Worm (Caenorhabditis elegans) whole organism, L4 larva: ENCODE results near the gene irld-62.
"Not testable (repeated sequence)": the region's sequence is repeated elsewhere in the genome, so short reads cannot be mapped to it uniquely, and the experiment has no call there.

Experiments used
- F49E8.2 ChIP-seq: sonication (generic microtip); optimal IDR thresholded peaks from 2 replicates; lab custom pipeline; 2016; ENCODE audit warnings: missing compliant biosample characterization, mild to moderate bottlenecking, missing genetic modification characterization, borderline replicate concordance
- Y105C5A.15 ChIP-seq: fragments of 200-800 bp; sonication (Bioruptor generic); IDR thresholded peaks from 2 replicates; pipeline ENCODE4 v1.3.6; 2022; ENCODE audit warnings: missing genetic modification characterization, missing compliant biosample characterization
- Y48G9A.11 ChIP-seq: fragments of 200-800 bp; sonication (Bioruptor generic); IDR thresholded peaks from 2 replicates; pipeline ENCODE4 v1.3.6; 2022; ENCODE audit warnings: missing genetic modification reagents, missing genetic modification characterization, missing compliant biosample characterization
- Y75B8A.6 ChIP-seq: fragments of 200-800 bp; sonication (Bioruptor generic); IDR thresholded peaks from 2 replicates; pipeline ENCODE4 v1.3.6; 2022; ENCODE audit warnings: missing genetic modification reagents, missing genetic modification characterization, missing compliant biosample characterization
- aha-1 ChIP-seq: fragments of 150-350 bp; peaks from one replicate; lab custom pipeline; 2014; ENCODE audit warnings: missing biosample characterization, missing genetic modification characterization
- arid-1 ChIP-seq: fragments of 200-800 bp; sonication (Bioruptor generic); conservative IDR thresholded peaks from 2 replicates; pipeline ENCODE4 v1.3.6; 2022; ENCODE audit warnings: missing genetic modification reagents, missing genetic modification characterization, missing compliant biosample characterization
- ctbp-1 ChIP-seq: fragments of 200-800 bp; sonication (Bioruptor generic); IDR thresholded peaks from 2 replicates; pipeline ENCODE4 v1.3.6; 2022; ENCODE audit warnings: missing genetic modification reagents, missing genetic modification characterization, missing compliant biosample characterization
- daf-16 ChIP-seq, 3 experiments: sonication (generic microtip); optimal IDR thresholded peaks; 2 replicates each; lab custom pipeline; 2016 to 2017; ENCODE audit warnings: missing genetic modification characterization in 3 of 3, missing genetic modification reagents in 3 of 3, mild to moderate bottlenecking in 2 of 3, missing compliant biosample characterization in 2 of 3, missing biosample characterization in 1 of 3, moderate library complexity in 1 of 3
- dmd-6 ChIP-seq: fragments of 200-800 bp; sonication (Bioruptor generic); IDR thresholded peaks from 2 replicates; pipeline ENCODE4 v1.3.6; 2022; ENCODE audit warnings: missing genetic modification reagents, missing genetic modification characterization, missing compliant biosample characterization
- dve-1 ChIP-seq: sonication (generic microtip); optimal IDR thresholded peaks from 2 replicates; lab custom pipeline; 2017; ENCODE audit warnings: antibody characterized with exemption, mild to moderate bottlenecking, missing genetic modification characterization, missing compliant biosample characterization; ENCODE audit not compliant: insufficient read depth
- egl-43 ChIP-seq: fragments of 200-800 bp; sonication (Bioruptor generic); IDR thresholded peaks from 2 replicates; pipeline ENCODE4 v1.3.6; 2022; ENCODE audit warnings: missing genetic modification reagents, missing genetic modification characterization, missing compliant biosample characterization
- gei-8 ChIP-seq: fragments of 200-800 bp; sonication (Bioruptor generic); optimal IDR thresholded peaks from 2 replicates; lab custom pipeline; 2018; ENCODE audit warnings: mild to moderate bottlenecking, missing genetic modification characterization, missing compliant biosample characterization
- hlh-11 ChIP-seq: fragments of 200-800 bp; sonication (Bioruptor generic); optimal IDR thresholded peaks from 2 replicates; lab custom pipeline; 2018; ENCODE audit warnings: mild to moderate bottlenecking, missing genetic modification characterization, missing compliant biosample characterization
- lim-7 ChIP-seq: fragments of 200-800 bp; sonication (Bioruptor generic); IDR thresholded peaks from 2 replicates; pipeline ENCODE4 v1.3.6; 2022; ENCODE audit warnings: missing genetic modification characterization, missing compliant biosample characterization
- lin-1 ChIP-seq: fragments of 200-800 bp; sonication (Bioruptor generic); IDR thresholded peaks from 2 replicates; pipeline ENCODE4 v1.3.6; 2022; ENCODE audit warnings: missing genetic modification reagents, missing genetic modification characterization, missing compliant biosample characterization
- lin-38 ChIP-seq: fragments of 200-800 bp; sonication (Bioruptor generic); IDR thresholded peaks from 2 replicates; pipeline ENCODE4 v1.3.6; 2022; ENCODE audit warnings: missing genetic modification reagents, missing genetic modification characterization, missing compliant biosample characterization
- lsy-2 ChIP-seq, 2 experiments: fragments of 150-350 bp in 1 of 2; sonication (generic microtip) in 1 of 2; optimal IDR thresholded peaks; 2 replicates each; lab custom pipeline; 2014 to 2017; ENCODE audit warnings: missing biosample characterization in 2 of 2, missing genetic modification characterization in 2 of 2
- madf-5 ChIP-seq, 2 experiments: fragments of 200-800 bp; sonication (Bioruptor generic); IDR thresholded peaks; 2 replicates each; pipeline ENCODE4 v1.3.6; 2022; ENCODE audit warnings: missing compliant biosample characterization in 2 of 2, missing genetic modification characterization in 2 of 2
- mdl-1 ChIP-seq, 2 experiments: fragments of 150-350 bp in 1 of 2; sonication (generic microtip) in 1 of 2; optimal IDR thresholded peaks; 2 replicates each; lab custom pipeline; 2014 to 2017; ENCODE audit warnings: missing biosample characterization in 2 of 2, missing genetic modification characterization in 2 of 2
- mdt-29 ChIP-seq: fragments of 200-800 bp; sonication (Bioruptor generic); IDR thresholded peaks from 2 replicates; pipeline ENCODE4 v1.3.6; 2022; ENCODE audit warnings: missing genetic modification reagents, missing genetic modification characterization, missing compliant biosample characterization
- mxl-2 ChIP-seq: fragments of 200-800 bp; sonication (Bioruptor generic); conservative IDR thresholded peaks from 2 replicates; pipeline ENCODE4 v1.3.6; 2022; ENCODE audit warnings: missing genetic modification reagents, missing genetic modification characterization, missing compliant biosample characterization
- mxl-3 ChIP-seq: fragments of 200-800 bp; sonication (Bioruptor generic); optimal IDR thresholded peaks from 2 replicates; lab custom pipeline; 2018; ENCODE audit warnings: mild to moderate bottlenecking, missing genetic modification characterization, missing compliant biosample characterization
- nhr-10 ChIP-seq: fragments of 150-350 bp; optimal IDR thresholded peaks from 2 replicates; lab custom pipeline; 2014; ENCODE audit warnings: missing biosample characterization, missing genetic modification characterization
- nhr-28 ChIP-seq: fragments of 150-350 bp; optimal IDR thresholded peaks from 2 replicates; lab custom pipeline; 2014; ENCODE audit warnings: missing biosample characterization, missing genetic modification characterization
- nhr-48 ChIP-seq: sonication (generic microtip); optimal IDR thresholded peaks from 2 replicates; lab custom pipeline; 2016; ENCODE audit warnings: mild to moderate bottlenecking, missing genetic modification characterization, missing compliant biosample characterization
- nhr-77 ChIP-seq: fragments of 150-350 bp; optimal IDR thresholded peaks from 2 replicates; lab custom pipeline; 2014; ENCODE audit warnings: missing biosample characterization, missing genetic modification characterization
- pha-4 ChIP-seq, 2 experiments: fragments of 150-350 bp in 1 of 2; fragments of 200-800 bp in 1 of 2; sonication (Bioruptor generic) in 1 of 2; IDR thresholded peaks in 1 of 2; optimal IDR thresholded peaks in 1 of 2; 2 replicates each; pipeline versions ENCODE4 v1.3.6 to Lab custom; 2014 to 2022; ENCODE audit warnings: missing genetic modification characterization in 2 of 2, missing genetic modification reagents in 2 of 2, missing biosample characterization in 1 of 2, missing compliant biosample characterization in 1 of 2
- pqm-1 ChIP-seq: sonication (generic microtip); optimal IDR thresholded peaks from 2 replicates; lab custom pipeline; 2017; ENCODE audit warnings: missing biosample characterization, missing genetic modification characterization
- snpc-1.2 ChIP-seq: fragments of 200-800 bp; sonication (Bioruptor generic); IDR thresholded peaks from 2 replicates; pipeline ENCODE4 v1.3.6; 2022; ENCODE audit warnings: missing genetic modification reagents, missing genetic modification characterization, missing compliant biosample characterization
- tra-1 ChIP-seq: fragments of 200-800 bp; sonication (Bioruptor generic); IDR thresholded peaks from 2 replicates; pipeline ENCODE4 v1.3.6; 2022; ENCODE audit warnings: missing genetic modification reagents, missing genetic modification characterization, missing compliant biosample characterization
- unc-39 ChIP-seq: sonication (generic microtip); optimal IDR thresholded peaks from 2 replicates; lab custom pipeline; 2017; ENCODE audit warnings: missing biosample characterization, missing genetic modification characterization
- unc-62 ChIP-seq, 3 experiments: fragments of 150-350 bp in 1 of 3; sonication (generic microtip); optimal IDR thresholded peaks in 2 of 3; peaks in 1 of 3; 1 replicate in 1 of 3; 2 replicates in 2 of 3; lab custom pipeline; 2014 to 2017; ENCODE audit warnings: missing biosample characterization in 3 of 3, missing genetic modification characterization in 3 of 3, missing genetic modification reagents in 3 of 3, missing genotype in 1 of 3
- vab-7 ChIP-seq: fragments of 200-800 bp; sonication (Bioruptor generic); IDR thresholded peaks from 2 replicates; pipeline ENCODE4 v1.3.6; 2022; ENCODE audit warnings: missing genetic modification reagents, missing genetic modification characterization, missing compliant biosample characterization
- zfp-2 ChIP-seq: sonication (generic microtip); optimal IDR thresholded peaks from 2 replicates; lab custom pipeline; 2016; ENCODE audit warnings: mild to moderate bottlenecking, missing genetic modification characterization, missing compliant biosample characterization
- zfp-3 ChIP-seq: fragments of 200-800 bp; sonication (Bioruptor generic); conservative IDR thresholded peaks from 2 replicates; pipeline ENCODE4 v1.3.6; 2022; ENCODE audit warnings: missing genetic modification reagents, missing genetic modification characterization, missing compliant biosample characterization
- ztf-7 ChIP-seq: fragments of 150-350 bp; optimal IDR thresholded peaks from 2 replicates; lab custom pipeline; 2014; ENCODE audit warnings: missing biosample characterization, missing genetic modification characterization

Gene irld-62

DNA sequence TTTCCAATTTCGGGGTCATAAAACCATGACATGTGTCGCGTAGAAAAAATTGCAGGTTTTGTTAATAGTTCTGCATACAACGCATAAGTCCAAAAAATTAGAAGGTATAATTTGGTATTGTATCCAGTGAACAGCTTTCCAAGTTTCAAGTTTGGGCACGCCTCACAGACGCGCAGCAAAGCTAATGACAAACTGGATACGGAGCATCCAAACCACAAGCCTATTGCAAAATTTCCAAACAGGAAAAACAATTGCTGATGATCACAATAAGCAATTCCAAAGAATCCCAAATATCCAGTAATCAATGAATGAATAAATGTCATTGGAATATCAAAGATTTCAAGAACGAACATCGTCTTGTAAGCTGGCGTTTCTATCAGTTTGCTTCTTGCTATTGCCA is 2.6 kb downstream of the irld-62 start:
- peak; percentile 69 for TF ChIP-seq aha-1 (tag; lab: Kevin White, UChicago)
- no peak for TF ChIP-seq gei-8
- no peak for TF ChIP-seq unc-39 (tag; lab: Kevin White, UChicago)
- TF ChIP-seq mxl-3: no peak
- TF ChIP-seq egl-43 (GFP tag; lab: Robert Waterston, UW): no peak
- TF ChIP-seq unc-62 (GFP tag; optimal IDR thresholded peaks at IDR 0.05 in 1 of 2; lab: Kevin White, UChicago): peak in 1 of 2 experiments; percentile 81
- no peak for TF ChIP-seq unc-62 (tag; optimal IDR thresholded peaks at IDR 0.05; lab: Kevin White, UChicago)
- no peak for TF ChIP-seq madf-5 (GFP tag; IDR thresholded peaks at IDR 0.05; lab: Robert Waterston, UW)
- TF ChIP-seq tra-1 (GFP tag; lab: Robert Waterston, UW): no peak
- TF ChIP-seq zfp-3: no peak

DNA sequence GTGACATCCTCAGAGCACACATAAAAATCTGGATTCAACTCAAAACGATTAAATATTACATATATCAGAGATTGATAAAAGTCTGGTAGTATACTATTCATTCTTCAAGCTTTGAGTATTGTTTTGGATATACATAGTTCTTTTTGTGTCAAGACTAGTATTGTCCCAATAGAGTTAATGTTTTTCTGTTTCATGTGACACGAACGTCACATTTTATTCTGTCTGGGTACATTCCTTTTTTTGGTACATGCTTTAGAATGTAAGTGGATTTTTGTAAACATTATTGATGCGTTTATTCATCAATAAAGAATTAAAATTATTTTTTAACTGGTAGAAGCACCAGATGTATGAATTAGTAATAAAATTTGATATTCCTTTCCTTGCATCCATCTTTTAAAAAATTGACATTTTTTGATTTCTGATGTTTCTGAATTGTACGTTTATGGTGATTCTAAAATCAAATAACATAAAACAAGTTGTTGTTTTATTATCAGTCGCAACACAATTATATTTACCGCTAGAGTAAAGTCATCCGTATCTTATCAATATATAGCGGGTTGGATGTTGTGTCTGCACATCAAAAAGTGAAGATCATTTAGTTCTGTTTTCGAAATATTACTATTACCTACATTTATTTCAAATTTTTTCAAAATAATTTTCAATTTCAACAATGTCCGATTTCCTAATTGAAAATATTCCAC is 5.1 kb downstream of the irld-62 start, which contains the start of the genes srt-22 and nhr-246:
srt-22 (minus strand) TSS at position 101 of the 701 bp plus-strand sequence.
nhr-246 (plus strand) TSS at position 651 of the 701 bp plus-strand sequence.
- TF ChIP-seq F49E8.2 (tag; lab: Kevin White, UChicago): no peak
- TF ChIP-seq daf-16 (GFP tag; optimal IDR thresholded peaks at IDR 0.05; lab: Kevin White, UChicago): no peak
- TF ChIP-seq daf-16 (tag; optimal IDR thresholded peaks at IDR 0.05; lab: Kevin White, UChicago): peak; percentile 90
- no peak for TF ChIP-seq ztf-7 (tag; lab: Kevin White, UChicago)

DNA sequence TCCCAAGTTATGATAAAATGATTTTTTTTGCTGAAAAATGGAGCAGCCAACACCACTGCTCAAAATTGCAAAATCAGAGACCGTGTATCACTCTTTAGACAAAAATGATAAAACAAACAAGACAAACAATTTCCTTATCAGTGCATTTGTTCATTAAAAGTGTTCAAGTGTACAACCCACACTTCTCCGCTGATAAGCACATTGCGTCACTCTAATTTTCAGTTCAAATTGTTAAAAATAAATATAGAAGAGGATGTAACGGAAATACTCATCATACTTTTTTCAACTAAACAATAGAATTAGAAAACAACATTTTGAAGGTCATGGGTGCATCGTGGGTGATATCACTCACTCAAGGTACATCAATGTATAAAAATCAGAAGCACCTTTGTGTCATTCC is 7.8 kb downstream of the irld-62 start, which contains the start of gene nhr-291:
nhr-291 (plus strand) TSS at position 324 of the 400 bp plus-strand sequence.
- TF ChIP-seq hlh-11 (tag; lab: Kevin White, UChicago) (peak; percentile 77), nhr-10 (tag; lab: Kevin White, UChicago) (peak; percentile 31), nhr-77 (tag; lab: Kevin White, UChicago) (peak; percentile 96), nhr-48 (tag; lab: Kevin White, UChicago) (peak; percentile 59), dve-1 (peak; percentile 80), mdl-1 (tag; optimal IDR thresholded peaks at IDR 0.05; lab: Kevin White, UChicago) (peak in 1 of 2 experiments; percentile 30), dmd-6 (GFP tag; lab: Robert Waterston, UW) (peak; percentile 97), zfp-2 (tag; lab: Kevin White, UChicago) (no peak), pqm-1 (tag; lab: Kevin White, UChicago) (peak; percentile 98), daf-16 (GFP tag; optimal IDR thresholded peaks at IDR 0.05; lab: Kevin White, UChicago) (peak in 1 of 2 experiments; percentile 2), daf-16 (tag; optimal IDR thresholded peaks at IDR 0.05; lab: Kevin White, UChicago) (peak; percentile 97), lin-38 (GFP tag; lab: Robert Waterston, UW) (no peak), lin-1 (GFP tag; lab: Robert Waterston, UW) (peak; percentile 85), tra-1 (GFP tag; lab: Robert Waterston, UW) (peak; percentile 56; the same call in 1 of the 2 replicates), lsy-2 (tag; optimal IDR thresholded peaks at IDR 0.05; lab: Kevin White, UChicago) (no peak), nhr-28 (tag; lab: Kevin White, UChicago) (peak; percentile 96), mxl-2 (GFP tag; lab: Robert Waterston, UW) (no peak)
- TF ChIP-seq, all 104 proteins: peak for 12

DNA sequence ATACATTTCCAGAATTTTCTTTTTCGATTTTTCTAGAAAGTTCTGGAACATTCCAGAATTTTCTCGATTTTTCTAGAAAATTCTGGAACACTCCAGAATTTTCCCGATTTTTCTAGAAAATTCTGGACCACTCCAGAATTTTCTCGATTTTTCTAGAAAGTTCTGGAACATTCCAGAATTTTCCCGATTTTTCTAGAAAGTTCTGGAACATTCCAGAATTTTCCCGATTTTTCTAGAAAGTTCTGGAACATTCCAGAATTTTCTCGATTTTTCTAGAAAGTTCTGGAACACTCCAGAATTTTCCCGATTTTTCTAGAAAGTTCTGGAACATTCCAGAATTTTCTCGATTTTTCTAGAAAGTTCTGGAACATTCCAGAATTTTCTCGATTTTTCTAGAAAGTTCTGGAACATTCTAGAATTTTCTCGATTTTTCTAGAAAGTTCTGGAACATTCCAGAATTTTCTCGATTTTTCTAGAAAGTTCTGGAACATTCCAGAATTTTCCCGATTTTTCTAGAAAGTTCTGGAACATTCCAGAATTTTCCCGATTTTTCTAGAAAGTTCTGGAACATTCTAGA is 10.0 kb downstream of the irld-62 start:
- TF ChIP-seq lin-1 (GFP tag; lab: Robert Waterston, UW) (0 out of 2 replicates have a peak, but pooled peaks have one; percentile 57), mdt-29 (GFP tag; lab: Robert Waterston, UW) (peak; percentile 86), egl-43 (GFP tag; lab: Robert Waterston, UW) (0 out of 2 replicates have a peak, but pooled peaks have one; percentile 24), Y105C5A.15 (GFP tag; lab: Robert Waterston, UW) (0 out of 2 replicates have a peak, but pooled peaks have one; percentile 30), arid-1 (GFP tag; lab: Robert Waterston, UW) (peak; percentile 76; the same call in 1 of the 2 replicates), vab-7 (GFP tag; lab: Robert Waterston, UW) (peak; percentile 51; the same call in 1 of the 2 replicates), ctbp-1 (GFP tag; lab: Robert Waterston, UW) (peak; percentile 57; the same call in 1 of the 2 replicates), madf-5 (GFP tag; IDR thresholded peaks at IDR 0.05; lab: Robert Waterston, UW) (0 out of 4 replicates have a peak, but pooled peaks of 1 of the 2 experiments have one; percentile 63), Y75B8A.6 (GFP tag; lab: Robert Waterston, UW) (0 out of 2 replicates have a peak, but pooled peaks have one; percentile 46), snpc-1.2 (peak; percentile 59; the same call in 1 of the 2 replicates), lim-7 (GFP tag; lab: Robert Waterston, UW) (peak; percentile 73), pha-4 (GFP tag; IDR thresholded peaks at IDR 0.05; lab: Robert Waterston, UW) (peak; percentile 74; the same call in 1 of the 2 replicates), Y48G9A.11 (GFP tag; lab: Robert Waterston, UW) (0 out of 2 replicates have a peak, but pooled peaks have one; percentile 60)
- TF ChIP-seq pha-4 (tag; optimal IDR thresholded peaks at IDR 0.05; lab: Kevin White, UChicago): not testable (repeated sequence)
